Fruit fly (Drosophila melanogaster): ENCODE results near the gene Ir94e.

DNA sequence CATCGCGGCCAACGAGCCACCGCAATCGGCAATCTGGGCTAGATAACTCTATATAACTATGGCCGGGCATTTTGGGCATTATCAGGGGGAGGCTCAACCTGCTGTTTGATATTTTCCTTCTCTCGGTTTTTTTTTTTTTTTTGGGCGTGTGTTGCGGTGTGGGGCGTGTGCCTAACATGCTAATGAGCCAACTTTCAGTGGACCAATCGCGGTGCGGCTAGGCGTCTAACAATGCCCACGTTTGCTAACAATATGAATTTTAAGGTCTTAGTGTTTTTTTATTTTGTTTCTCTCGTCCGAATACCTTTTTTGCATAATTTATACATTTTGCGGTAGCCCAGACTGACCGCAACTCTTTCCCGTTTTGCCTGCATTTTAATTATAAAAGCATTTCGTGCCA is 16.6 kb downstream of the Ir94e start:
- TF ChIP-seq D19B (GFP tag; optimal IDR thresholded peaks at IDR 0.05) (no peak), CG16815 (GFP tag; optimal IDR thresholded peaks at IDR 0.05) (no peak), CG7556 (GFP tag; optimal IDR thresholded peaks at IDR 0.05) (no peak), Vsx1 (GFP tag; optimal IDR thresholded peaks at IDR 0.05) (no peak), ken (GFP tag; IDR thresholded peaks at IDR 0.05) (no peak), fd64A (GFP tag; optimal IDR thresholded peaks at IDR 0.05) (no peak), CG2875 (GFP tag; optimal IDR thresholded peaks at IDR 0.05) (no peak)

Measured in whole organism, embryonic.